Worm (Caenorhabditis elegans) whole organism, mixed stage, embryonic: ENCODE results near the gene ric-4.

Experiments
- bed-3 ChIP-seq: fragments of 200-800 bp; sonication (Bioruptor generic); optimal IDR thresholded peaks from 3 replicates; lab custom pipeline; 2018; ENCODE audit warnings: mild to moderate bottlenecking, missing genetic modification characterization, moderate library complexity, missing compliant biosample characterization
- blmp-1 ChIP-seq: fragments of 150-350 bp; optimal IDR thresholded peaks from 2 replicates; lab custom pipeline; 2014; ENCODE audit warnings: missing biosample characterization, missing genetic modification characterization
- ceh-39 ChIP-seq: fragments of 150-350 bp; optimal IDR thresholded peaks from 2 replicates; lab custom pipeline; 2014; ENCODE audit warnings: missing biosample characterization, missing genetic modification characterization
- ceh-43 ChIP-seq: fragments of 200-800 bp; sonication (Bioruptor generic); optimal IDR thresholded peaks from 2 replicates; lab custom pipeline; 2018; ENCODE audit warnings: mild to moderate bottlenecking, missing genetic modification characterization, moderate library complexity, missing compliant biosample characterization
- ceh-83 ChIP-seq: fragments of 200-800 bp; sonication (Bioruptor generic); optimal IDR thresholded peaks from 2 replicates; lab custom pipeline; 2018; ENCODE audit warnings: mild to moderate bottlenecking, missing genetic modification characterization, missing compliant biosample characterization
- ces-1 ChIP-seq: fragments of 150-350 bp; optimal IDR thresholded peaks from 2 replicates; lab custom pipeline; 2014; ENCODE audit warnings: missing biosample characterization, missing genetic modification reagents, missing genetic modification characterization
- cnd-1 ChIP-seq: fragments of 200-800 bp; sonication (Bioruptor generic); optimal IDR thresholded peaks from 2 replicates; lab custom pipeline; 2018; ENCODE audit warnings: mild to moderate bottlenecking, missing genetic modification characterization, missing compliant biosample characterization
- drap-1 ChIP-seq: fragments of 200-800 bp; sonication (Bioruptor generic); optimal IDR thresholded peaks from 3 replicates; lab custom pipeline; 2018; ENCODE audit warnings: mild to moderate bottlenecking, missing genetic modification characterization, missing compliant biosample characterization
- elt-1 ChIP-seq: sonication (generic microtip); optimal IDR thresholded peaks from 2 replicates; lab custom pipeline; 2017; ENCODE audit warnings: missing genetic modification characterization, mild to moderate bottlenecking, missing compliant biosample characterization, antibody characterized with exemption, moderate library complexity, borderline replicate concordance; ENCODE audit not compliant: insufficient read depth
- elt-3 ChIP-seq: fragments of 150-350 bp; optimal IDR thresholded peaks from 2 replicates; lab custom pipeline; 2014; ENCODE audit warnings: missing biosample characterization, missing genetic modification characterization
- flh-1 ChIP-seq: fragments of 200-800 bp; sonication (Bioruptor generic); optimal IDR thresholded peaks from 2 replicates; lab custom pipeline; 2018; ENCODE audit warnings: mild to moderate bottlenecking, missing genetic modification characterization, moderate library complexity, missing compliant biosample characterization
- ham-2 ChIP-seq: fragments of 200-800 bp; sonication (Bioruptor generic); optimal IDR thresholded peaks from 2 replicates; lab custom pipeline; 2018; ENCODE audit warnings: mild to moderate bottlenecking, missing genetic modification characterization, missing compliant biosample characterization
- hlh-1 ChIP-seq: fragments of 150-350 bp; optimal IDR thresholded peaks from 2 replicates; lab custom pipeline; 2014; ENCODE audit warnings: missing biosample characterization, missing genetic modification reagents, missing genetic modification characterization
- lin-13 ChIP-seq: fragments of 150-350 bp; optimal IDR thresholded peaks from 2 replicates; lab custom pipeline; 2014; ENCODE audit warnings: missing biosample characterization, missing genetic modification characterization
- lin-32 ChIP-seq: fragments of 200-800 bp; sonication (Bioruptor generic); optimal IDR thresholded peaks from 2 replicates; lab custom pipeline; 2018; ENCODE audit warnings: mild to moderate bottlenecking, missing genetic modification characterization, missing compliant biosample characterization
- lsy-2 ChIP-seq: fragments of 150-350 bp; optimal IDR thresholded peaks from 2 replicates; lab custom pipeline; 2014; ENCODE audit warnings: missing biosample characterization, missing genetic modification characterization
- mab-5 ChIP-seq: fragments of 150-350 bp; optimal IDR thresholded peaks from 2 replicates; lab custom pipeline; 2014; ENCODE audit warnings: missing biosample characterization, missing genetic modification characterization
- mep-1 ChIP-seq: fragments of 150-350 bp; optimal IDR thresholded peaks from 2 replicates; lab custom pipeline; 2017; ENCODE audit warnings: missing biosample characterization, missing genetic modification reagents, missing genetic modification characterization, inconsistent platforms
- mls-2 ChIP-seq: sonication (generic microtip); optimal IDR thresholded peaks from 2 replicates; lab custom pipeline; 2016; ENCODE audit warnings: mild to moderate bottlenecking, missing genetic modification characterization, moderate library complexity, missing compliant biosample characterization
- nhr-2 ChIP-seq: fragments of 150-350 bp; optimal IDR thresholded peaks from 2 replicates; lab custom pipeline; 2014; ENCODE audit warnings: missing biosample characterization, missing genetic modification characterization
- nhr-237 ChIP-seq: fragments of 150-350 bp; optimal IDR thresholded peaks from 2 replicates; lab custom pipeline; 2014; ENCODE audit warnings: missing biosample characterization, missing genetic modification characterization
- pha-4 ChIP-seq: fragments of 150-350 bp; optimal IDR thresholded peaks from 2 replicates; lab custom pipeline; 2018; ENCODE audit warnings: missing biosample characterization, missing genetic modification reagents, missing genetic modification characterization
- snpc-4 ChIP-seq: fragments of 150-350 bp; optimal IDR thresholded peaks from 2 replicates; lab custom pipeline; 2014; ENCODE audit warnings: missing biosample characterization, missing genetic modification characterization
- sptf-1 ChIP-seq: sonication (generic microtip); optimal IDR thresholded peaks from 2 replicates; lab custom pipeline; 2017; ENCODE audit warnings: mild to moderate bottlenecking, missing genetic modification characterization, moderate library complexity, missing compliant biosample characterization
- tbx-8 ChIP-seq: fragments of 200-800 bp; sonication (Bioruptor generic); optimal IDR thresholded peaks from 2 replicates; lab custom pipeline; 2018; ENCODE audit warnings: mild to moderate bottlenecking, missing genetic modification characterization, moderate library complexity, missing compliant biosample characterization
- unc-120 ChIP-seq: sonication (generic microtip); optimal IDR thresholded peaks from 2 replicates; lab custom pipeline; 2017; ENCODE audit warnings: missing genetic modification characterization, missing compliant biosample characterization; ENCODE audit not compliant: poor library complexity, severe bottlenecking
- unc-39 ChIP-seq: fragments of 150-350 bp; optimal IDR thresholded peaks from 2 replicates; lab custom pipeline; 2014; ENCODE audit warnings: missing biosample characterization, missing genetic modification characterization
- unc-62 ChIP-seq: fragments of 150-350 bp; optimal IDR thresholded peaks from 2 replicates; lab custom pipeline; 2014; ENCODE audit warnings: missing biosample characterization, missing genetic modification reagents, missing genetic modification characterization
- zip-8 ChIP-seq: fragments of 150-350 bp; optimal IDR thresholded peaks from 2 replicates; lab custom pipeline; 2014; ENCODE audit warnings: missing biosample characterization, missing genetic modification characterization

ric-4 gene

DNA sequence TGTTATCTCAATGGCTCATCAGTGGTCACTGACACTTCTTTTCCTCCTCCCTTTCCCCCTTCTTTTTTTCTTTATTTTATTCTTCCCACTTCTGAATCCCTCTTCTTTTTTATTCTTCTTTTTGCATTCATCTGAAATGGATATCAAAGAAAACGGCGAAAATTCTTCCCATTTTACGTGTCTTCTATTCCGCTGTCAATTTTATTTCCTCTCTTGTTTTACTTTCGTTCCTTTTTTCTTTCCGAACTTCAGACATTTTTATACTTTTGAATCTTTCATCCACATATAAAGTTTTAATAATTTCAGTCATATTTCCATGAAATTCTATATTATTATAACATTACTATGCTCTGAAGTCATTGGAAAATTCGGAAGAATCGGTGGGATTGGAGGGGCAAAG lies 17.1 kb upstream of the ric-4 start, which contains the start of gene B0024.3:
Gene B0024.3, plus strand, starts transcription at position 301 of the 400 bp plus-strand sequence.
- TF ChIP-seq lin-13 (no peak), lin-32 (GFP tag; lab: Kevin White, UChicago) (no peak), sptf-1 (tag; lab: Kevin White, UChicago) (no peak), pha-4 (tag; lab: Kevin White, UChicago) (no peak), nhr-237 (tag; lab: Kevin White, UChicago) (no peak), hlh-1 (tag; lab: Kevin White, UChicago) (no peak), tbx-8 (GFP tag; lab: Kevin White, UChicago) (no peak), ceh-39 (no peak), elt-3 (tag; lab: Kevin White, UChicago) (no peak), nhr-2 (tag; lab: Kevin White, UChicago) (no peak), ceh-43 (no peak), ces-1 (no peak), flh-1 (GFP tag; lab: Kevin White, UChicago) (no peak), drap-1 (GFP tag; lab: Kevin White, UChicago) (no peak), bed-3 (GFP tag; lab: Kevin White, UChicago) (no peak), lsy-2 (no peak), cnd-1 (no peak), mep-1 (tag; lab: Kevin White, UChicago) (no peak)
- TF ChIP-seq, all 35 proteins: peak for 0

DNA sequence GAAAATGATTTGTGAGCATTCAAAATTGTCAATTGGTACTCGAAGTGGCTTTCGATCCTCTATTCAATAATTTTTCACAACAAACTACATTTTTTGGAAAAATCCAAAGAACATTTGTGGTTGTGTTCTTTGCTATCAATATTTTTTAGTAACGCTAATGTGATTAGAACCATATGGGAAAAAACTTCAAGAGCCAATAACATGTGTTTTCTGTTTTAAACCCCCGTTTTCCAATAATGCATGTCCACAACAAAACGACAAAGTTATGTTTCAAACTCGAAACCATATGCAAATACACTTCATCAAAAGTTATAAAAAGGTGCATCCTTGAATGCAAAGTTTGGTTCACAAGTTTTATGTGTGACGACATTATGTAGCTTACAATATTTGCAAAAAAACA lies 15.7 kb upstream of the ric-4 start:
- no peak for TF ChIP-seq elt-1 (tag; lab: Kevin White, UChicago)
- no peak for TF ChIP-seq ceh-43
- no peak for TF ChIP-seq lin-32 (GFP tag; lab: Kevin White, UChicago)
- no peak for TF ChIP-seq bed-3 (GFP tag; lab: Kevin White, UChicago)
- TF ChIP-seq ham-2: no peak
- TF ChIP-seq snpc-4 (tag; lab: Kevin White, UChicago): no peak
- TF ChIP-seq tbx-8 (GFP tag; lab: Kevin White, UChicago): no peak
- TF ChIP-seq zip-8 (tag; lab: Kevin White, UChicago): no peak
- TF ChIP-seq cnd-1: no peak
- no peak for TF ChIP-seq flh-1 (GFP tag; lab: Kevin White, UChicago)
- no peak for TF ChIP-seq mab-5 (tag; lab: Kevin White, UChicago)
- TF ChIP-seq sptf-1 (tag; lab: Kevin White, UChicago): no peak
- no peak for TF ChIP-seq ceh-83 (GFP tag; lab: Kevin White, UChicago)
- no peak for TF ChIP-seq nhr-237 (tag; lab: Kevin White, UChicago)
- no peak for TF ChIP-seq mep-1 (tag; lab: Kevin White, UChicago)
- no peak for TF ChIP-seq ceh-39
- TF ChIP-seq unc-62: no peak

DNA sequence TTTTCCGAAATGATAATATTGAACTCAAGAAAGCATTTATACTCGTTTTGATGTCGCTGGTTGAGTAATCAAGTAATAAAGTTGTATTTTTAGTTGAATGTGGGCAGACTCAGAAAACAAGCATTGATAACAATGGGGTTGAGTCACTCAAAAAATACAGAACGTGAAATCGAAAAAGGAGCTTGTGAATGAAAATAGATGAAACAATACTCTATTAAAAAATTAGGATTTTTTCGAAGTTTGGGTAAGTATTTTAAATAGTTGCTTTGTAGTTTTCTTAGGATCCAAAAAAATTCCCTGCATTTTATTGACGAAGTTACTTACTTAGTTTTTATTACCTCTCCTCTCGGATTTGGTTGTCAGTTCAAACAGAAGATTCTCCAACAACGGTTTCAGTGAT lies 13.3 kb upstream of the ric-4 start, which contains the start of gene lys-3:
Gene lys-3, minus strand, starts transcription at position 101 of the 400 bp plus-strand sequence.
- TF ChIP-seq snpc-4 (tag; lab: Kevin White, UChicago): no peak
- TF ChIP-seq flh-1 (GFP tag; lab: Kevin White, UChicago): no peak
- no peak for TF ChIP-seq unc-39 (tag; lab: Kevin White, UChicago)
- no peak for TF ChIP-seq lin-13
- TF ChIP-seq unc-62: no peak
- TF ChIP-seq mep-1 (tag; lab: Kevin White, UChicago): no peak
- no peak for TF ChIP-seq mls-2 (tag; lab: Kevin White, UChicago)
- no peak for TF ChIP-seq mab-5 (tag; lab: Kevin White, UChicago)
- TF ChIP-seq blmp-1: no peak
- TF ChIP-seq elt-1 (tag; lab: Kevin White, UChicago): no peak

DNA sequence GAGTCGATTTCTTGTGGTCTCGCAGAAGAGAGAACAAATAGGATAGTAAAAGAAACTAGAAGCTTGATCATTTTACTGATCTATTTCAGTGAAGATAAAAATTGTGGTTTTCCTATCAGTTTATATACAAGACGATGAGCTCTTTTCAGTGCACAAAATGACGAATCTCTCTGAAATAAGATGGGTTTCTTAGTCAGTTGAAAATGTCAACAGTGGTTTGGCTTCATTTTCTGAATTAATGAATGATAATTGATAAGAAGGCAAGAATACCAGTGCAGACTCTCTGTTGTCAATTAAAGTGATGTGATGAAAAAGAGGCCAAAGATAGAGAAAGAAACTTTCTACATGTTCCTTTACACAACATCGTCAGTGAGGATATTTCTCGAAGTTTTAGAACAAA lies 11.3 kb upstream of the ric-4 start, which contains the start of gene lys-2:
Gene lys-2, minus strand, starts transcription at position 101 of the 400 bp plus-strand sequence.
- TF ChIP-seq hlh-1 (tag; lab: Kevin White, UChicago): no peak

DNA sequence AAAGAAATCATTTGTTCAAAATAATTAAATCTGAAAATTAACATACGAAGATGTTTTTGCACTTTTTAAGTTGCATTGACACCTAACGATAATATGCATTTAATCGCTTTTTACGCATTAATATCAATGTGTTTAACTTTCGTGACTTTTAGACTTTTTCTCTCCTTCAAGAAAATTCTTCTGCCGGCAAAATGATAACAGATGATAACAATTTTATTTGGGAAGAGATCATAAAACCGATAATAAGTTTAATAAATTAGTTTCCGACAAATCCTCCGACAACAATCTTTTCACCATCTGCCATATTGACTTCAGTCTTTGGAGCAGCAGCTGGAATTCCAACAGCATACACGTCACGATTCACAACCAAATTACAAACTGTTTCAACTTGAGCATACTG lies 10.0 kb upstream of the ric-4 start:
- TF ChIP-seq blmp-1 (no peak), ceh-83 (GFP tag; lab: Kevin White, UChicago) (no peak)

DNA sequence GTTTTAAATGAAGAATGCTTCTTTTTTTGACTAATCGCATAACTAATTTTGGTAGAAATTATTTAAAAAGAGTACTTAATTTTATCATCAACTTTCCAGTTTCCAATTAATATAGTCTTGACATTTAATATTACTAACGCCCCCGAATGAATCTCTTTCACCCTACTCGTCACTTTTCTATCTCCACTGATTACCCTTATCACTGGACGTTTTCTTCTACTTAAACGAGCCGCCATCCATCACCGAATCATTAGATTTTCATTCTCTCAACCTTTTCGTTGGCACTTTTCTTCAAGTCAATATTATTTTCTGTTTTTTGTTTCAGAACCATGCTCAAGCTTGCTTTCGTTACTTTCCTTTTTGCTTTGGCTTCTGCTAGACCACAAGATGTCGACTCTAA lies 7.5 kb upstream of the ric-4 start, which contains the start of gene lys-1:
Gene lys-1, plus strand, starts transcription at position 326 of the 400 bp plus-strand sequence.
- TF ChIP-seq unc-120 (tag; lab: Kevin White, UChicago) (no peak), unc-62 (no peak), unc-39 (tag; lab: Kevin White, UChicago) (no peak), flh-1 (GFP tag; lab: Kevin White, UChicago) (no peak)
